Worm (Caenorhabditis elegans) whole organism, late embryonic: ENCODE data around the gene srw-3.
"Not testable (repeated sequence)": the region's sequence is repeated elsewhere in the genome, so short reads cannot be mapped to it uniquely, and the experiment has no call there.

Experiments used
- C38D4.7 ChIP-seq: fragments of 200-800 bp; sonication (Bioruptor generic); optimal IDR thresholded peaks from 2 replicates; lab custom pipeline; 2018; ENCODE audit warnings: mild to moderate bottlenecking, missing genetic modification characterization, moderate library complexity, missing compliant biosample characterization
- K02D7.2 ChIP-seq: sonication (generic microtip); optimal IDR thresholded peaks from 2 replicates; lab custom pipeline; 2017; ENCODE audit warnings: mild to moderate bottlenecking, missing genetic modification characterization, missing compliant biosample characterization
- K09A11.1 ChIP-seq: sonication (generic microtip); optimal IDR thresholded peaks from 2 replicates; lab custom pipeline; 2017; ENCODE audit warnings: antibody characterized with exemption, mild to moderate bottlenecking, missing genetic modification characterization, missing compliant biosample characterization; ENCODE audit not compliant: insufficient read depth
- T23F11.4 ChIP-seq: fragments of 200-800 bp; sonication (Bioruptor generic); optimal IDR thresholded peaks from 2 replicates; lab custom pipeline; 2018; ENCODE audit warnings: mild to moderate bottlenecking, missing genetic modification characterization, missing compliant biosample characterization
- ahr-1 ChIP-seq: sonication (generic microtip); optimal IDR thresholded peaks from 2 replicates; lab custom pipeline; 2016; ENCODE audit warnings: missing genetic modification characterization, missing compliant biosample characterization
- ama-1 ChIP-seq: fragments of 150-350 bp; optimal IDR thresholded peaks from 2 replicates; lab custom pipeline; 2014
- ceh-22 ChIP-seq: sonication (generic microtip); optimal IDR thresholded peaks from 2 replicates; lab custom pipeline; 2017; ENCODE audit warnings: missing biosample characterization, missing genetic modification characterization
- ceh-24 ChIP-seq: sonication (generic microtip); optimal IDR thresholded peaks from 2 replicates; lab custom pipeline; 2016; ENCODE audit warnings: mild to moderate bottlenecking, missing genetic modification characterization, missing compliant biosample characterization
- ceh-48 ChIP-seq: sonication (generic microtip); optimal IDR thresholded peaks from 2 replicates; lab custom pipeline; 2016; ENCODE audit warnings: missing genetic modification characterization, inconsistent platforms, missing compliant biosample characterization
- ceh-6 ChIP-seq: fragments of 200-800 bp; sonication (Bioruptor generic); optimal IDR thresholded peaks from 2 replicates; lab custom pipeline; 2018; ENCODE audit warnings: mild to moderate bottlenecking, missing genetic modification characterization, missing compliant biosample characterization
- ceh-9 ChIP-seq: sonication (generic microtip); optimal IDR thresholded peaks from 2 replicates; lab custom pipeline; 2016; ENCODE audit warnings: mild to moderate bottlenecking, missing genetic modification characterization, inconsistent platforms, missing compliant biosample characterization
- dmd-4 ChIP-seq: sonication (generic microtip); optimal IDR thresholded peaks from 2 replicates; lab custom pipeline; 2016; ENCODE audit warnings: borderline replicate concordance, missing genetic modification characterization, missing compliant biosample characterization
- ets-4 ChIP-seq: sonication (generic microtip); optimal IDR thresholded peaks from 2 replicates; lab custom pipeline; 2016; ENCODE audit warnings: missing genetic modification characterization, missing compliant biosample characterization
- eyg-1 ChIP-seq: sonication (generic microtip); optimal IDR thresholded peaks from 2 replicates; lab custom pipeline; 2016; ENCODE audit warnings: missing genotype, missing genetic modification characterization, missing compliant biosample characterization
- gmeb-2 ChIP-seq: sonication (generic microtip); optimal IDR thresholded peaks from 2 replicates; lab custom pipeline; 2016; ENCODE audit warnings: missing genetic modification characterization, inconsistent platforms, missing compliant biosample characterization
- hlh-15 ChIP-seq: sonication (generic microtip); optimal IDR thresholded peaks from 2 replicates; lab custom pipeline; 2016; ENCODE audit warnings: missing genetic modification characterization, missing compliant biosample characterization
- hlh-30 ChIP-seq: sonication (generic microtip); optimal IDR thresholded peaks from 2 replicates; lab custom pipeline; 2017; ENCODE audit warnings: antibody characterized with exemption, missing genetic modification characterization, missing compliant biosample characterization; ENCODE audit not compliant: insufficient read depth
- hlh-6 ChIP-seq: sonication (generic microtip); optimal IDR thresholded peaks from 2 replicates; lab custom pipeline; 2016; ENCODE audit warnings: missing genotype, missing genetic modification characterization, missing compliant biosample characterization
- hlh-8 ChIP-seq: sonication (generic microtip); optimal IDR thresholded peaks from 2 replicates; lab custom pipeline; 2016; ENCODE audit warnings: missing genotype, missing genetic modification characterization, missing compliant biosample characterization
- lim-6 ChIP-seq: sonication (generic microtip); optimal IDR thresholded peaks from 2 replicates; lab custom pipeline; 2016; ENCODE audit warnings: missing genetic modification characterization, missing compliant biosample characterization
- nfya-1 ChIP-seq: sonication (generic microtip); optimal IDR thresholded peaks from 2 replicates; lab custom pipeline; 2017; ENCODE audit warnings: missing genetic modification characterization, mild to moderate bottlenecking, missing compliant biosample characterization, antibody characterized with exemption, moderate library complexity
- nhr-11 ChIP-seq: fragments of 150-350 bp; optimal IDR thresholded peaks from 2 replicates; lab custom pipeline; 2014; ENCODE audit warnings: missing biosample characterization, missing genetic modification characterization
- pag-3 ChIP-seq: sonication (generic microtip); optimal IDR thresholded peaks from 2 replicates; lab custom pipeline; 2016; ENCODE audit warnings: missing compliant biosample characterization, missing genetic modification characterization, borderline replicate concordance
- pax-1 ChIP-seq: fragments of 150-350 bp; optimal IDR thresholded peaks from 2 replicates; lab custom pipeline; 2014; ENCODE audit warnings: missing biosample characterization, missing genetic modification characterization
- pha-2 ChIP-seq: sonication (generic microtip); optimal IDR thresholded peaks from 2 replicates; lab custom pipeline; 2017; ENCODE audit warnings: mild to moderate bottlenecking, missing genetic modification characterization, missing compliant biosample characterization
- pha-4 ChIP-seq: fragments of 150-350 bp; optimal IDR thresholded peaks from 2 replicates; lab custom pipeline; 2018; ENCODE audit warnings: missing biosample characterization, missing genetic modification reagents, missing genetic modification characterization
- pqm-1 ChIP-seq: sonication (generic microtip); optimal IDR thresholded peaks from 2 replicates; lab custom pipeline; 2016; ENCODE audit warnings: missing genetic modification characterization, missing compliant biosample characterization
- pros-1 ChIP-seq: fragments of 150-350 bp; optimal IDR thresholded peaks from 2 replicates; lab custom pipeline; 2014; ENCODE audit warnings: missing biosample characterization, missing genetic modification reagents, missing genetic modification characterization
- ref-2 ChIP-seq: sonication (generic microtip); optimal IDR thresholded peaks from 2 replicates; lab custom pipeline; 2016; ENCODE audit warnings: missing genetic modification characterization, missing compliant biosample characterization
- sox-2 ChIP-seq: fragments of 200-800 bp; sonication (Bioruptor generic); IDR thresholded peaks from 2 replicates; pipeline ENCODE4 v1.3.6; 2022; ENCODE audit warnings: missing genetic modification reagents, missing genetic modification characterization, missing compliant biosample characterization
- sox-4 ChIP-seq: sonication (generic microtip); optimal IDR thresholded peaks from 2 replicates; lab custom pipeline; 2017; ENCODE audit warnings: mild to moderate bottlenecking, missing genetic modification characterization, inconsistent platforms, missing compliant biosample characterization
- syd-9 ChIP-seq: sonication (generic microtip); optimal IDR thresholded peaks from 2 replicates; lab custom pipeline; 2016; ENCODE audit warnings: mild to moderate bottlenecking, missing genetic modification characterization, moderate library complexity, missing compliant biosample characterization
- tbx-7 ChIP-seq: sonication (generic microtip); optimal IDR thresholded peaks from 2 replicates; lab custom pipeline; 2016; ENCODE audit warnings: missing genotype, missing genetic modification characterization, missing compliant biosample characterization
- ttx-3 ChIP-seq: sonication (generic microtip); optimal IDR thresholded peaks from 2 replicates; lab custom pipeline; 2016; ENCODE audit warnings: missing genetic modification reagents, missing genetic modification characterization, missing compliant biosample characterization
- unc-55 ChIP-seq: sonication (generic microtip); optimal IDR thresholded peaks from 2 replicates; lab custom pipeline; 2017; ENCODE audit warnings: missing biosample characterization, missing genetic modification reagents, missing genetic modification characterization
- zip-5 ChIP-seq: sonication (generic microtip); optimal IDR thresholded peaks from 2 replicates; lab custom pipeline; 2016; ENCODE audit warnings: missing genetic modification characterization, missing compliant biosample characterization

Gene srw-3

DNA sequence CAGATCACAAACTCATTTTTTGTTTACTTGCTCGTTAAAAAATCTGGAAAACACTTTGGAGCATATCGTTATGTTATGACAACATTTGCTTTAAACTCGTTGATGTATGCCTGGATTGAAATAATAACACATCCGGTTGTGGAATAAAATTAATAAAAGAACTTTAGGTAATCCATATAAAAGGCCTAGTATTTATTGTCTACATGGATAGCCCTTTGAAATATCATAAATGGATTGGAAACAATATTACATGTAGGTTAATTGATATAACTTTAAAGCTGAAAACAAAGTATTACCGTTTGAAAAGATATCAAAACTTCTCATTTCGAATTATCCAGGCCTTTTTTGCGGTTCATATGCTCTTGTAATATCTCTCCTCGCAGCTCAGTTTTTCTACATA is 14.8 kb upstream of the srw-3 start:
- TF ChIP-seq hlh-6, result no peak
- TF ChIP-seq, all 69 proteins: peak for 0

DNA sequence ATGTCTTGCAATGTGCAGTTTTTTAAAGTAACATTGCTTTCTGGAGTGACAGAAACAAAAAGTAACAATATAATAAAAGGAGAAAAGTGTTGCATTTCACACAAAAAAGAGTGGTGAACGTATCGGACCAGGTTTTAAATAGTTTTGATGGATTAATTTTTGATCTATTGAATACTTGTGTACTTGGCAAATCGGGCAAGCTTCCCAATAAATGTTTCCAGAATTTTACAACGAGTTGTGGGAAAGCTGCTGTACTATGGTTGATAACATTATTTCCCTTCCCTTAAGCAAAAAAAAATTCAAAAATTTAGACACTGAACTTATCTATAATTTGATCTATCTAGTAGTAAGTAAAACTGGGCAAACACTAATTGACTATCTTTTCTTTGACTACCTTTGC is 12.0 kb upstream of the srw-3 start, which contains the start of gene C12D5.10:
C12D5.10 (minus strand) TSS at position 101 of the 400 bp plus-strand sequence.
- TF ChIP-seq tbx-7 (tag; lab: Kevin White, UChicago) (no peak), T23F11.4 (GFP tag; lab: Kevin White, UChicago) (no peak), nhr-11 (no peak), unc-55 (GFP tag; lab: Kevin White, UChicago) (no peak), zip-5 (tag; lab: Kevin White, UChicago) (no peak), pha-4 (tag; lab: Kevin White, UChicago) (no peak), sox-2 (GFP tag; lab: Robert Waterston, UW) (no peak), sox-4 (no peak), ahr-1 (tag; lab: Kevin White, UChicago) (no peak), eyg-1 (no peak), ceh-22 (tag; lab: Kevin White, UChicago) (no peak), K02D7.2 (tag; lab: Kevin White, UChicago) (no peak), ref-2 (tag; lab: Kevin White, UChicago) (no peak), pros-1 (tag; lab: Kevin White, UChicago) (no peak), nfya-1 (tag; lab: Kevin White, UChicago) (no peak), ets-4 (tag; lab: Kevin White, UChicago) (no peak), lim-6 (tag; lab: Kevin White, UChicago) (no peak), pha-2 (tag; lab: Kevin White, UChicago) (no peak)

ce11 chrV:7696842-7697241 is 8.6 kb upstream of the srw-3 start, which contains the start of gene ZK105.3:
ZK105.3 (plus strand) TSS chrV:7697142.
- no peak for TF ChIP-seq hlh-8 (tag; lab: Kevin White, UChicago)
- TF ChIP-seq nfya-1 (tag; lab: Kevin White, UChicago), result no peak
- no peak for TF ChIP-seq ceh-48
- no peak for TF ChIP-seq ceh-9 (tag; lab: Kevin White, UChicago)
- no peak for TF ChIP-seq ama-1
- TF ChIP-seq pag-3 (tag; lab: Kevin White, UChicago), result no peak
- TF ChIP-seq pqm-1 (tag; lab: Kevin White, UChicago), result no peak
- TF ChIP-seq sox-4, result no peak

DNA sequence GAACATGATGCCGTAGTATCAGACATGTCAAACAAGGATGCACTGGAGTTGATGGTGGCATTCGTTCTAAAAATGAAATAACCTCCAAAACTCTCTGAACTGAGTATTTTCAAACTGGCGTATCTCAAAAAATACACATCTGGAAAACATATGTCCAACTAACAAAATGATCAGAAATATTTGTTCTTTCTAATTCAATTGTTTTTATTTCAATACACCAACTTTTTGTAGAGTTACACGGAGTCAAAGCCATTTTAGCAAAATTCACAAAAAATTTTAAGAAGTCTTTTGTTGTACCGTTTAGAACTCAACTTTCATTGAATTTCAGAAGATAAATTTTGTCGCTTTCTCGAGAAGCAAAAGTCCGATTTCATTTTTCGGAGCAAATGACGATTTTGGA is 1.9 kb upstream of the srw-3 start, which contains the start of gene srsx-40:
srsx-40 (minus strand) TSS at position 101 of the 400 bp plus-strand sequence.
- not testable (repeated sequence) for TF ChIP-seq dmd-4, hlh-30, pag-3 (tag; lab: Kevin White, UChicago)

ce11 chrV:7708525-7708924 is 3.1 kb downstream of the srw-3 start, which contains the start of gene ZK105.11:
ZK105.11 (minus strand) TSS chrV:7708625.
- TF ChIP-seq C38D4.7 (GFP tag; lab: Kevin White, UChicago), result no peak
- no peak for TF ChIP-seq syd-9 (tag; lab: Kevin White, UChicago)
- no peak for TF ChIP-seq gmeb-2 (tag; lab: Kevin White, UChicago)
- TF ChIP-seq K02D7.2 (tag; lab: Kevin White, UChicago), result no peak
- TF ChIP-seq pqm-1 (tag; lab: Kevin White, UChicago), result no peak
- no peak for TF ChIP-seq ttx-3
- TF ChIP-seq T23F11.4 (GFP tag; lab: Kevin White, UChicago), result no peak
- no peak for TF ChIP-seq ceh-24 (tag; lab: Kevin White, UChicago)
- TF ChIP-seq, all 69 proteins: peak for 0

DNA sequence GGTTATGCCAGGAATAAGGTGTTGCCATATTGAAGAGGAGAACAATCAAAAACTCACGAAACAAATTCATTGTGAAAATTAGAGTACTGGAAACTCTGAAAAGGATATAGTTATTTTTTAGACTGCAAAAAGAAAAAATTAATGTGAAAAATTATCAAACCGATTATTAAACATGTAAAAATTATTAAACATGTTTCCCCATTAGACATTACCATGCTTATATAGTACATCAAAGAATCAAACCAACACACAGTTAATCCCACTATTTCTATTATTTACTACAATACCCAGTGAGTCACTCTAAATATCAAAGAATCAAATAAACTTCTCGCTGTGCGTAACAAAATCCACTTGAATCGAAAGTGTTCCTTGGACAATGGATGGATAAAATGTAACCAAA is 7.7 kb downstream of the srw-3 start, which contains the start of gene ZK105.13:
ZK105.13 (minus strand) TSS at position 101 of the 400 bp plus-strand sequence.
- no peak for TF ChIP-seq hlh-30 (tag; lab: Kevin White, UChicago)
- no peak for TF ChIP-seq K09A11.1
- TF ChIP-seq hlh-15 (tag; lab: Kevin White, UChicago), result no peak
- no peak for TF ChIP-seq pax-1
- TF ChIP-seq ceh-6, result no peak
- no peak for TF ChIP-seq pha-4 (tag; lab: Kevin White, UChicago)
- no peak for TF ChIP-seq sox-4
- TF ChIP-seq, all 69 proteins: peak for 0
